Worm (Caenorhabditis elegans) whole organism, late embryonic: ENCODE results near the gene ZK54.3.

ENCODE experiments used
- ceh-19 ChIP-seq: fragments of 200-800 bp; sonication (Bioruptor generic); optimal IDR thresholded peaks from 2 replicates; lab custom pipeline; 2018; ENCODE audit warnings: mild to moderate bottlenecking, missing genetic modification characterization, missing compliant biosample characterization
- che-1 ChIP-seq: sonication (generic microtip); optimal IDR thresholded peaks from 2 replicates; lab custom pipeline; 2016; ENCODE audit warnings: mild to moderate bottlenecking, missing genetic modification characterization, missing compliant biosample characterization
- dmd-4 ChIP-seq: sonication (generic microtip); optimal IDR thresholded peaks from 2 replicates; lab custom pipeline; 2016; ENCODE audit warnings: borderline replicate concordance, missing genetic modification characterization, missing compliant biosample characterization
- elt-2 ChIP-seq: sonication (generic microtip); optimal IDR thresholded peaks from 2 replicates; lab custom pipeline; 2016; ENCODE audit warnings: missing genetic modification reagents, missing genetic modification characterization, missing compliant biosample characterization
- elt-4 ChIP-seq: sonication (generic microtip); optimal IDR thresholded peaks from 2 replicates; lab custom pipeline; 2016; ENCODE audit warnings: missing genetic modification characterization, missing compliant biosample characterization
- eyg-1 ChIP-seq: sonication (generic microtip); optimal IDR thresholded peaks from 2 replicates; lab custom pipeline; 2016; ENCODE audit warnings: missing genotype, missing genetic modification characterization, missing compliant biosample characterization
- gmeb-2 ChIP-seq: sonication (generic microtip); optimal IDR thresholded peaks from 2 replicates; lab custom pipeline; 2016; ENCODE audit warnings: missing genetic modification characterization, inconsistent platforms, missing compliant biosample characterization
- hlh-30 ChIP-seq: sonication (generic microtip); optimal IDR thresholded peaks from 2 replicates; lab custom pipeline; 2017; ENCODE audit warnings: antibody characterized with exemption, missing genetic modification characterization, missing compliant biosample characterization; ENCODE audit not compliant: insufficient read depth
- pax-1 ChIP-seq: fragments of 150-350 bp; optimal IDR thresholded peaks from 2 replicates; lab custom pipeline; 2014; ENCODE audit warnings: missing biosample characterization, missing genetic modification characterization
- pha-2 ChIP-seq: sonication (generic microtip); optimal IDR thresholded peaks from 2 replicates; lab custom pipeline; 2017; ENCODE audit warnings: mild to moderate bottlenecking, missing genetic modification characterization, missing compliant biosample characterization
- pha-4 ChIP-seq: fragments of 150-350 bp; optimal IDR thresholded peaks from 2 replicates; lab custom pipeline; 2018; ENCODE audit warnings: missing biosample characterization, missing genetic modification reagents, missing genetic modification characterization
- ztf-16 ChIP-seq: sonication (generic microtip); optimal IDR thresholded peaks from 2 replicates; lab custom pipeline; 2017; ENCODE audit warnings: missing genetic modification characterization, missing compliant biosample characterization

ce11 chrX:17420585-17421459 is 46.0 kb downstream of the ZK54.3 start:
- TF ChIP-seq elt-4 = peak; percentile 31
- TF ChIP-seq che-1 (tag; lab: Kevin White, UChicago) = no peak
- no peak for TF ChIP-seq ztf-16 (tag; lab: Kevin White, UChicago)
- TF ChIP-seq hlh-30 (tag; lab: Kevin White, UChicago) = no peak
- TF ChIP-seq pha-2 (tag; lab: Kevin White, UChicago) = no peak
- TF ChIP-seq elt-2 (tag; lab: Kevin White, UChicago) = no peak
- TF ChIP-seq dmd-4 (tag; lab: Kevin White, UChicago) = no peak
- no peak for TF ChIP-seq pax-1 (tag; lab: Kevin White, UChicago)
- no peak for TF ChIP-seq pha-4 (tag; lab: Kevin White, UChicago)
- TF ChIP-seq gmeb-2 (tag; lab: Kevin White, UChicago) = no peak
- no peak for TF ChIP-seq ceh-19
- no peak for TF ChIP-seq eyg-1
